Worm (Caenorhabditis elegans) whole organism, L3 larva: ENCODE results near the gene letm-1.

ENCODE experiments used
- ceh-82 ChIP-seq: fragments of 150-350 bp; optimal IDR thresholded peaks from 2 replicates; lab custom pipeline; 2014; ENCODE audit warnings: missing biosample characterization, missing genetic modification characterization
- egl-27 ChIP-seq: sonication (generic microtip); optimal IDR thresholded peaks from 4 replicates; lab custom pipeline; 2017; ENCODE audit warnings: missing biosample characterization, missing genetic modification reagents, missing genetic modification characterization
- mml-1 ChIP-seq: fragments of 150-350 bp; sonication (generic microtip); optimal IDR thresholded peaks from 3 replicates; lab custom pipeline; 2014; ENCODE audit warnings: missing biosample characterization, missing genetic modification characterization
- nhr-25 ChIP-seq: sonication (generic microtip); optimal IDR thresholded peaks from 2 replicates; lab custom pipeline; 2017; ENCODE audit warnings: missing biosample characterization, missing genetic modification characterization
- nhr-43 ChIP-seq: sonication (generic microtip); optimal IDR thresholded peaks from 2 replicates; lab custom pipeline; 2016; ENCODE audit warnings: mild to moderate bottlenecking, missing genetic modification characterization, missing compliant biosample characterization; ENCODE audit not compliant: poor library complexity, severe bottlenecking

DNA sequence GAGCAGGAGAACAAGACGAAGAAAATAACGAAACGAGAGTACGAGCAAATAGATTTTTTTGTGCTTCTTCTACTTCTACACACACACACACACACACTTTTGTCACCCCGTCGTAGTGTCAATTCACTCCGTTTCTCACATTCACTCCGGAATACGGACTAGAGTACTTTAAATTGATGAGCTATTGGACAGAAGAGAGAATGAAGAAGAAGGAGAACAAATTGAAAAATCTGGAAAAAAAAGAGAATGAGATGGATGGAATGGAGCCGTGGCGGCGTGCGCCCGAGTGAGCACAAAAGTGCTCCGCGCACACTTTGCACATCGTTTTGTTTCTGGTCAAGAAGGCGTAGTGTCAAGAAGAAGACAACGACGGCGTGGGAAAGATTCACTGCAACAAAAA, 26.4 kb downstream of the letm-1 start:
- no peak for TF ChIP-seq mml-1 (tag; lab: Kevin White, UChicago)
- no peak for TF ChIP-seq nhr-43 (tag; lab: Kevin White, UChicago)
- TF ChIP-seq ceh-82 (tag; lab: Kevin White, UChicago), result no peak
- no peak for TF ChIP-seq nhr-25 (tag; lab: Kevin White, UChicago)
- TF ChIP-seq egl-27 (tag; lab: Kevin White, UChicago), result no peak
